Fruit fly (Drosophila melanogaster): ENCODE measurements around the gene msl-2.
A peak's percentile ranks its signal among the peaks of the same experiment; 100 is the strongest.

Gene msl-2

DNA sequence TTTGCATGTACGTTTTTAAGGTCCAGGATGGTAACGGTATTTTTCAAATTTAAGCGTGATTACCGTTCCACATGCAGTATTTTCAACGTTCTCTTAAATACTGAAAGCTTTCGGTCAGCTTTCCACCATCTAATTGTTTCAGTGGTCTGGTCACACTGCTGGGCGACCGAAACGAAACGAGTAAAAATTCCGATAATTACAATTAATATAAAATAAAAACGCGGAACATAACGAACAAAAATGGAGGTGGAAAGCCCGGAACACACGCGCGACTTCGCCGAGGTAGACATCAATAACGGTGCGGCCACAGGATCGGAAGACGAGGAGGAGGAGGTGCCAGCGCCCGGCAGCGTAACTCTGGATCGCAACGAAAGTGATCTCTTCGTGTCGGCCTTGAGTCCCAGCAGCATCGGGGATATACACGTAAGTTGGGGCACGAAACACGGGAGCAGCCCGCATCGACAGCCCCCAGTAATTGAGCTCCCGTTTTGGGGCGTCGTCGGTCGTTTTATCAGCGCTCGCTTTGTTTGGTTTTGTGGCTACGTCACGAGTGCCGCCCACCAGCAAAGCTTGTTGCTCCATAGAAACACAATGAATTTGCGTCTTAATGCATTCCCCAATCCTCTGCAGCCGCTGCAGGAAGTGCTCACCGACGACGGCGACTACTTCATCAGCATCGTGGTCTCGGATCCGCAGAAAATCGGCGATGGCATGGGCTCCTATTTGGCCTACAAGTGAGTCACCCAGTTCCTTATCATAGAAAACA lies 16.2 kb downstream of the msl-2 start, which contains the start of gene Snx1 (continued):
- TF ChIP-seq CoRest (tag; optimal IDR thresholded peaks at IDR 0.05): peak; percentile 17
- peak; percentile 75 for TF ChIP-seq gfzf (GFP tag; optimal IDR thresholded peaks at IDR 0.05)
- TF ChIP-seq CG3995 (GFP tag; optimal IDR thresholded peaks at IDR 0.05): peak; percentile 92
- TF ChIP-seq vnd (GFP tag; IDR thresholded peaks at IDR 0.05; ENCODE audit: partially characterized antibody): no peak
- no peak for TF ChIP-seq CG17385 (GFP tag; optimal IDR thresholded peaks at IDR 0.05)
- TF ChIP-seq nerfin-1 (tag; optimal IDR thresholded peaks at IDR 0.05): peak; percentile 31
- no peak for TF ChIP-seq Neu2 (GFP tag; optimal IDR thresholded peaks at IDR 0.05; ENCODE audit: borderline replicate concordance)
- TF ChIP-seq ftz-f1 (GFP tag; optimal IDR thresholded peaks at IDR 0.05): peak; percentile 60
- peak; percentile 71 for TF ChIP-seq Med (GFP tag)
- no peak for TF ChIP-seq shn (GFP tag; optimal IDR thresholded peaks at IDR 0.05)
- no peak for TF ChIP-seq CG32532 (GFP tag; IDR thresholded peaks at IDR 0.05)
- TF ChIP-seq pzg (GFP tag; optimal IDR thresholded peaks at IDR 0.05): peak; percentile 71
- TF ChIP-seq gsb-n (tag; optimal IDR thresholded peaks at IDR 0.05): peak; percentile 67
- TF ChIP-seq CG4617 (GFP tag; optimal IDR thresholded peaks at IDR 0.05; ENCODE audit: borderline replicate concordance): peak; percentile 35
- TF ChIP-seq CG30431 (GFP tag; optimal IDR thresholded peaks at IDR 0.05): no peak
- no peak for TF ChIP-seq kah (GFP tag; optimal IDR thresholded peaks at IDR 0.05)
- TF ChIP-seq hkb (optimal IDR thresholded peaks at IDR 0.05): no peak
- TF ChIP-seq hkb (GFP tag; IDR thresholded peaks at IDR 0.05): no peak
- no peak for TF ChIP-seq CG6854 (GFP tag; optimal IDR thresholded peaks at IDR 0.05)
- 0 out of 2 replicates have a peak, but pooled peaks have one; percentile 4 for TF ChIP-seq onecut (GFP tag; IDR thresholded peaks at IDR 0.05)
- peak; percentile 18 for TF ChIP-seq CG12155 (GFP tag; optimal IDR thresholded peaks at IDR 0.05)
- TF ChIP-seq MBD-R2 (GFP tag; IDR thresholded peaks at IDR 0.05): peak; percentile 67
- TF ChIP-seq Bgb (GFP tag; IDR thresholded peaks at IDR 0.05; ENCODE audit: partially characterized antibody): peak; percentile 8; the same call in 1 of the 2 replicates
- TF ChIP-seq CG18262 (tag; optimal IDR thresholded peaks at IDR 0.05): no peak
- peak; percentile 49 for TF ChIP-seq CG12659 (GFP tag; optimal IDR thresholded peaks at IDR 0.05)
- TF ChIP-seq BEAF-32 (GFP tag; optimal IDR thresholded peaks at IDR 0.05): peak; percentile 29
- peak; percentile 51 for TF ChIP-seq YL-1 (GFP tag; optimal IDR thresholded peaks at IDR 0.05)
- peak; percentile 57; the same call in 1 of the 2 replicates for TF ChIP-seq CG13287 (GFP tag; IDR thresholded peaks at IDR 0.05; ENCODE audit: partially characterized antibody)

- TF ChIP-seq sug (tag; optimal IDR thresholded peaks at IDR 0.05) (peak; percentile 85), CG34376 (GFP tag; optimal IDR thresholded peaks at IDR 0.05) (peak; percentile 71), exex (tag; optimal IDR thresholded peaks at IDR 0.05) (peak; percentile 90), CG4820 (GFP tag; optimal IDR thresholded peaks at IDR 0.05) (no peak)
Observed at dm6 chr2L:3445655-3446054, 20.3 kb downstream of the msl-2 start, which contains the start of gene CG2772. CG2772 (plus strand) TSS chr2L:3445992.

dm6 chr2L:3444789-3445188 lies 21.1 kb downstream of the msl-2 start:
- TF ChIP-seq CG14710 (tag; optimal IDR thresholded peaks at IDR 0.05) (peak; percentile 1), CG16815 (GFP tag; optimal IDR thresholded peaks at IDR 0.05) (peak; percentile 4), CG14441 (GFP tag; IDR thresholded peaks at IDR 0.05) (peak; percentile 68), Hr39 (optimal IDR thresholded peaks at IDR 0.05) (no peak), CG7372 (GFP tag; IDR thresholded peaks at IDR 0.05) (no peak), Six4 (GFP tag; optimal IDR thresholded peaks at IDR 0.05) (peak; percentile 25), Nf-YC (tag; optimal IDR thresholded peaks at IDR 0.05) (no peak), Usf (GFP tag; optimal IDR thresholded peaks at IDR 0.05) (no peak), HLH54F (GFP tag; optimal IDR thresholded peaks at IDR 0.05) (peak; percentile 9), CG10209 (GFP tag; optimal IDR thresholded peaks at IDR 0.05) (peak; percentile 51), slou (GFP tag; optimal IDR thresholded peaks at IDR 0.05) (no peak), CG4707 (GFP tag; optimal IDR thresholded peaks at IDR 0.05) (no peak), Dad (GFP tag; optimal IDR thresholded peaks at IDR 0.05) (no peak), CG3838 (GFP tag; optimal IDR thresholded peaks at IDR 0.05) (no peak), gce (GFP tag; IDR thresholded peaks at IDR 0.05) (peak; percentile 39; the same call in 2 of the 3 replicates), nmo (GFP tag; optimal IDR thresholded peaks at IDR 0.05) (peak; percentile 35), fd96Cb (tag; optimal IDR thresholded peaks at IDR 0.05) (peak; percentile 41)
